Worm (Caenorhabditis elegans) whole organism, early embryonic: ENCODE data around the gene F26F4.5.

Experiments
- B0310.2 ChIP-seq: sonication (generic microtip); optimal IDR thresholded peaks from 2 replicates; lab custom pipeline; 2016; ENCODE audit warnings: mild to moderate bottlenecking, missing genetic modification characterization, missing compliant biosample characterization
- F13C5.2 ChIP-seq: sonication (generic microtip); optimal IDR thresholded peaks from 2 replicates; lab custom pipeline; 2017; ENCODE audit warnings: mild to moderate bottlenecking, missing genetic modification characterization, inconsistent platforms, missing compliant biosample characterization
- aly-1 ChIP-seq: sonication (generic microtip); optimal IDR thresholded peaks from 2 replicates; lab custom pipeline; 2016; ENCODE audit warnings: missing genetic modification characterization, missing compliant biosample characterization
- ama-1 ChIP-seq: fragments of 150-350 bp; optimal IDR thresholded peaks from 2 replicates; lab custom pipeline; 2014
- ceh-13 ChIP-seq: fragments of 200-800 bp; sonication (Bioruptor generic); optimal IDR thresholded peaks from 2 replicates; lab custom pipeline; 2018; ENCODE audit warnings: mild to moderate bottlenecking, missing genetic modification characterization, missing compliant biosample characterization
- ceh-36 ChIP-seq: sonication (generic microtip); optimal IDR thresholded peaks from 2 replicates; lab custom pipeline; 2016; ENCODE audit warnings: missing genetic modification characterization, inconsistent platforms, missing compliant biosample characterization
- ets-7 ChIP-seq: sonication (generic microtip); optimal IDR thresholded peaks from 2 replicates; lab custom pipeline; 2016; ENCODE audit warnings: missing genotype, missing genetic modification characterization, missing compliant biosample characterization
- flt-1 ChIP-seq: fragments of 200-800 bp; sonication (Bioruptor generic); IDR thresholded peaks from 2 replicates; pipeline ENCODE4 v1.3.6; 2022; ENCODE audit warnings: missing genetic modification characterization, missing compliant biosample characterization
- hmbx-1 ChIP-seq: sonication (generic microtip); optimal IDR thresholded peaks from 2 replicates; lab custom pipeline; 2016; ENCODE audit warnings: mild to moderate bottlenecking, missing genetic modification characterization, missing compliant biosample characterization
- hmg-4 ChIP-seq: fragments of 200-800 bp; sonication (Bioruptor generic); optimal IDR thresholded peaks from 2 replicates; lab custom pipeline; 2018; ENCODE audit warnings: mild to moderate bottlenecking, missing genetic modification characterization, missing compliant biosample characterization
- hnd-1 ChIP-seq: sonication (generic microtip); optimal IDR thresholded peaks from 2 replicates; lab custom pipeline; 2016; ENCODE audit warnings: missing genetic modification characterization, missing compliant biosample characterization
- pes-1 ChIP-seq: fragments of 200-800 bp; sonication (Bioruptor generic); IDR thresholded peaks from 2 replicates; pipeline ENCODE4 v1.3.6; 2022; ENCODE audit warnings: missing genetic modification reagents, missing genetic modification characterization, missing compliant biosample characterization
- scrt-1 ChIP-seq: fragments of 200-800 bp; sonication (Bioruptor generic); IDR thresholded peaks from 2 replicates; pipeline ENCODE4 v1.3.6; 2022; ENCODE audit warnings: missing genetic modification characterization, missing compliant biosample characterization
- sea-1 ChIP-seq: fragments of 200-800 bp; sonication (Bioruptor generic); conservative IDR thresholded peaks from 2 replicates; pipeline ENCODE4 v1.3.6; 2022; ENCODE audit warnings: missing genetic modification characterization, missing compliant biosample characterization
- tbx-11 ChIP-seq: fragments of 200-800 bp; sonication (Bioruptor generic); IDR thresholded peaks from 2 replicates; pipeline ENCODE4 v1.3.6; 2022; ENCODE audit warnings: missing genetic modification characterization, missing compliant biosample characterization
- tbx-37 ChIP-seq: fragments of 200-800 bp; sonication (Bioruptor generic); conservative IDR thresholded peaks from 2 replicates; pipeline ENCODE4 v1.3.6; 2022; ENCODE audit warnings: missing genetic modification reagents, missing genetic modification characterization, missing compliant biosample characterization
- tra-4 ChIP-seq: sonication (generic microtip); optimal IDR thresholded peaks from 2 replicates; lab custom pipeline; 2017; ENCODE audit warnings: missing genetic modification characterization, missing compliant biosample characterization

The F26F4.5 gene

ce11 chrIII:4879445-4879844, 11.6 kb downstream of the F26F4.5 start, which contains the start of gene C35D10.1:
Gene C35D10.1, plus strand, starts transcription at chrIII:4879745.
- TF ChIP-seq aly-1 (tag; lab: Kevin White, UChicago) (no peak), B0310.2 (no peak), flt-1 (GFP tag; lab: Robert Waterston, UW) (no peak), tbx-37 (GFP tag; lab: Robert Waterston, UW) (no peak), hmbx-1 (tag; lab: Kevin White, UChicago) (no peak), scrt-1 (GFP tag; lab: Robert Waterston, UW) (no peak), hmg-4 (GFP tag; lab: Kevin White, UChicago) (no peak), pes-1 (no peak), ceh-13 (GFP tag; lab: Kevin White, UChicago) (no peak), ceh-36 (tag; lab: Kevin White, UChicago) (no peak), hnd-1 (tag; lab: Kevin White, UChicago) (no peak), ets-7 (no peak), ama-1 (lab: Kevin White, UChicago) (no peak)

- TF ChIP-seq hmg-4 (GFP tag; lab: Kevin White, UChicago) (peak; percentile 35), aly-1 (tag; lab: Kevin White, UChicago) (no peak)
Observed at ce11 chrIII:4878281-4878680, 12.8 kb downstream of the F26F4.5 start, which contains the start of the genes tost-1 and arx-6. Gene tost-1, minus strand, starts transcription at chrIII:4878311. Gene arx-6, plus strand, starts transcription at chrIII:4878658.

ce11 chrIII:4875663-4876062, 15.4 kb downstream of the F26F4.5 start:
- TF ChIP-seq aly-1 (tag; lab: Kevin White, UChicago) (no peak), tbx-37 (GFP tag; lab: Robert Waterston, UW) (no peak), ceh-36 (tag; lab: Kevin White, UChicago) (no peak), hmbx-1 (tag; lab: Kevin White, UChicago) (no peak), F13C5.2 (no peak), sea-1 (GFP tag; lab: Robert Waterston, UW) (no peak), scrt-1 (GFP tag; lab: Robert Waterston, UW) (no peak), ama-1 (lab: Kevin White, UChicago) (no peak), pes-1 (no peak), B0310.2 (no peak), tra-4 (tag; lab: Kevin White, UChicago) (no peak), hmg-4 (GFP tag; lab: Kevin White, UChicago) (no peak), ets-7 (no peak), ceh-13 (GFP tag; lab: Kevin White, UChicago) (no peak)

ce11 chrIII:4874671-4875070, 16.4 kb downstream of the F26F4.5 start, which contains the start of gene C35D10.12:
Gene C35D10.12, minus strand, starts transcription at chrIII:4874771.
- TF ChIP-seq tbx-11 (GFP tag; lab: Robert Waterston, UW) (no peak), ceh-13 (GFP tag; lab: Kevin White, UChicago) (no peak), sea-1 (GFP tag; lab: Robert Waterston, UW) (no peak), hmbx-1 (tag; lab: Kevin White, UChicago) (no peak), hnd-1 (tag; lab: Kevin White, UChicago) (no peak), hmg-4 (GFP tag; lab: Kevin White, UChicago) (no peak), ama-1 (lab: Kevin White, UChicago) (no peak), pes-1 (no peak)

- TF ChIP-seq ceh-13 (GFP tag; lab: Kevin White, UChicago) (no peak), tbx-37 (GFP tag; lab: Robert Waterston, UW) (no peak), tra-4 (tag; lab: Kevin White, UChicago) (no peak), B0310.2 (no peak), aly-1 (tag; lab: Kevin White, UChicago) (no peak)
Observed at ce11 chrIII:4873395-4873794, 17.7 kb downstream of the F26F4.5 start.

ce11 chrIII:4870478-4870877, 20.6 kb downstream of the F26F4.5 start, which contains the start of gene gipc-1:
Gene gipc-1, plus strand, starts transcription at chrIII:4870778.
- TF ChIP-seq scrt-1 (GFP tag; lab: Robert Waterston, UW) (no peak), hmg-4 (GFP tag; lab: Kevin White, UChicago) (no peak), tbx-11 (GFP tag; lab: Robert Waterston, UW) (no peak), sea-1 (GFP tag; lab: Robert Waterston, UW) (no peak), F13C5.2 (no peak), hnd-1 (tag; lab: Kevin White, UChicago) (no peak), aly-1 (tag; lab: Kevin White, UChicago) (no peak), flt-1 (GFP tag; lab: Robert Waterston, UW) (no peak), tra-4 (tag; lab: Kevin White, UChicago) (no peak)

ce11 chrIII:4868643-4869042, 22.4 kb downstream of the F26F4.5 start, which contains the start of the genes msd-4 and C35D10.3:
Gene msd-4, minus strand, starts transcription at chrIII:4868743.
Gene C35D10.3, plus strand, starts transcription at chrIII:4868921.
- TF ChIP-seq hmbx-1 (tag; lab: Kevin White, UChicago) (no peak), flt-1 (GFP tag; lab: Robert Waterston, UW) (no peak), ama-1 (lab: Kevin White, UChicago) (no peak), tbx-11 (GFP tag; lab: Robert Waterston, UW) (no peak), F13C5.2 (no peak), ceh-13 (GFP tag; lab: Kevin White, UChicago) (no peak), sea-1 (GFP tag; lab: Robert Waterston, UW) (no peak), hnd-1 (tag; lab: Kevin White, UChicago) (no peak)

ce11 chrIII:4866762-4867161, 24.3 kb downstream of the F26F4.5 start, which contains the start of gene C35D10.17:
Gene C35D10.17, plus strand, starts transcription at chrIII:4867062.
- TF ChIP-seq hmbx-1 (tag; lab: Kevin White, UChicago) = no peak
- TF ChIP-seq hnd-1 (tag; lab: Kevin White, UChicago) = no peak
- TF ChIP-seq B0310.2 = no peak
- TF ChIP-seq flt-1 (GFP tag; lab: Robert Waterston, UW) = no peak
- no peak for TF ChIP-seq F13C5.2
- TF ChIP-seq ceh-13 (GFP tag; lab: Kevin White, UChicago) = no peak
- no peak for TF ChIP-seq ceh-36 (tag; lab: Kevin White, UChicago)
- TF ChIP-seq hmg-4 (GFP tag; lab: Kevin White, UChicago) = no peak
- TF ChIP-seq ets-7 = no peak
- no peak for TF ChIP-seq scrt-1 (GFP tag; lab: Robert Waterston, UW)
- no peak for TF ChIP-seq tra-4 (tag; lab: Kevin White, UChicago)
- no peak for TF ChIP-seq sea-1 (GFP tag; lab: Robert Waterston, UW)
- no peak for TF ChIP-seq aly-1 (tag; lab: Kevin White, UChicago)
- TF ChIP-seq ama-1 (lab: Kevin White, UChicago) = no peak
- TF ChIP-seq pes-1 = no peak
- no peak for TF ChIP-seq tbx-37 (GFP tag; lab: Robert Waterston, UW)
- TF ChIP-seq tbx-11 (GFP tag; lab: Robert Waterston, UW) = no peak
